Fruit fly (Drosophila melanogaster) whole organism: Measurements from ENCODE around the gene barr.

Experiments
- CG8478 ChIP-seq: fragments of >200 bp; optimal IDR thresholded peaks from 2 replicates; lab custom pipeline; 2018; ENCODE audit warnings: inconsistent platforms
- Dll ChIP-seq: fragments of >200 bp; optimal IDR thresholded peaks from 2 replicates; lab custom pipeline; 2017
- EcR ChIP-seq, 2 experiments: fragments of >200 bp; optimal IDR thresholded peaks; 2 replicates each; lab custom pipeline; 2017; ENCODE audit warnings: missing biosample characterization in 2 of 2, missing genetic modification characterization in 2 of 2, missing genetic modification reagents in 2 of 2
- pan ChIP-seq: fragments of >200 bp; optimal IDR thresholded peaks from 2 replicates; lab custom pipeline; 2017
- psq ChIP-seq: fragments of >200 bp; optimal IDR thresholded peaks from 2 replicates; lab custom pipeline; 2017
- usp ChIP-seq: fragments of >200 bp; optimal IDR thresholded peaks from 2 replicates; lab custom pipeline; 2017; ENCODE audit warnings: missing biosample characterization, missing genetic modification characterization, mixed read lengths

The barr gene

DNA sequence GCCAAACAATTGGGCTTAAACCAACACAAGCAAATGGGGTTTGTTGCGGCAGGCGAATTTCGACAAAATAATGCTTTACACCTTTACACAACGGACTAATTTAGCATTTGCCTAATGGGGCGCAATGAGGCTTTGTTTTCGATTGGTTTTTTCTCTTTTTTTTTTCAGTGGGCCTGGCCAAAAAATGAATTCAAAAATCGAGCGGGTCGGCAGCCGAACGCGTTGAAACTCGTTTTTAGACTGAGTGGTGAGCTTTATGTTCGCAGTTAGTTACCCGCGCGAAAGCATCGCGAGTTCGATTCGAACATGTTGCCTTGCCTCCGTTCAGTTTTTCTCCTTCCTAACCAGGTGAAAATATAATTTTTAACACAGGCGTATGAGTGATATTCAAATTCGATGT lies 44.1 kb downstream of the barr start, which contains the start of gene CG43861:
TSS of gene CG43861 (minus strand) at position 228 of the 400 bp plus-strand sequence.
- TF ChIP-seq psq (lab: Kevin White, UChicago) = no peak
- no peak for TF ChIP-seq pan

DNA sequence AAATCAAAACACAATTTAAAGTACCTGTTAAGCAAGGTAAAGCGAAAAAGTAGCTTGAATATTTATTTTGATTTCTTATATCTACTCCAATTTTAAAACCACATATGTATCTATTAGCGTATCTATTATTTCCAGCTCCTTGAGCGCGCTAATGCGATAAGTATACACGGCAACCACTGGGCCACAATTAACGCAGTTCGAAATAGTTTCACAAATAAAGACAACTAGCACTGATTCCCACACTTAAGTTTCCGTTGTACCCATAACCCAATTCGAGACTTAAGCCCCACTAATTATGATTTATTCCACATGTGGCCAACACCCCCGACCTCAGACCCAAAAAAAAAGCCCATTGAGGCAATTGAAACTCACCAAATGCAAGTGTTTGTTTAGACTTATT lies 44.7 kb downstream of the barr start:
- no peak for TF ChIP-seq psq (lab: Kevin White, UChicago)
- no peak for TF ChIP-seq EcR (GFP tag; optimal IDR thresholded peaks at IDR 0.05; lab: Kevin White, UChicago)
- TF ChIP-seq Dll (lab: Kevin White, UChicago) = no peak
- TF ChIP-seq usp (GFP tag; lab: Kevin White, UChicago) = no peak
- TF ChIP-seq CG8478 (lab: Kevin White, UChicago) = no peak
